Fruit fly (Drosophila melanogaster) whole organism, embryonic: ENCODE results near the gene CG18581.
A peak's percentile ranks its signal among the peaks of the same experiment; 100 is the strongest.

Experiments used
- Abd-B ChIP-seq: fragments of 200-800 bp; sonication (Bioruptor generic); optimal IDR thresholded peaks from 2 replicates; lab custom pipeline; 2018; ENCODE audit warnings: missing biosample characterization, mild to moderate bottlenecking, missing genetic modification characterization, moderate library complexity
- B-H1 ChIP-seq: fragments of 200-800 bp; sonication (Bioruptor generic); IDR thresholded peaks from 3 replicates; pipeline ENCODE4 v1.3.6; 2022; ENCODE audit warnings: missing biosample characterization, missing genetic modification characterization
- Blimp-1 ChIP-seq: fragments of 200-800 bp; sonication (Bioruptor generic); optimal IDR thresholded peaks from 3 replicates; lab custom pipeline; 2018; ENCODE audit warnings: missing biosample characterization, missing genetic modification characterization, mild to moderate bottlenecking, moderate library complexity, missing genetic modification reagents
- CG12942 ChIP-seq: fragments of 200-800 bp; sonication (Bioruptor generic); optimal IDR thresholded peaks from 3 replicates; lab custom pipeline; 2016; ENCODE audit warnings: missing biosample characterization, missing genetic modification characterization
- CG14014 ChIP-seq: fragments of 200-800 bp; sonication (Bioruptor generic); IDR thresholded peaks from 2 replicates; pipeline ENCODE4 v1.3.6; 2022; ENCODE audit warnings: missing biosample characterization, missing genetic modification characterization
- CG14050 ChIP-seq: fragments of 200-800 bp; sonication (Bioruptor generic); IDR thresholded peaks from 3 replicates; pipeline ENCODE4 v1.3.6; 2022; ENCODE audit warnings: missing biosample characterization, missing genetic modification characterization
- CG1647 ChIP-seq: fragments of 200-800 bp; sonication (Bioruptor generic); optimal IDR thresholded peaks from 3 replicates; lab custom pipeline; 2016; ENCODE audit warnings: missing biosample characterization, missing genetic modification characterization
- CG17186 ChIP-seq: fragments of 200-800 bp; sonication (Bioruptor generic); optimal IDR thresholded peaks from 3 replicates; lab custom pipeline; 2017; ENCODE audit warnings: missing biosample characterization, missing genetic modification reagents, missing genetic modification characterization
- CG17361 ChIP-seq: fragments of 200-800 bp; sonication (Bioruptor generic); IDR thresholded peaks from 3 replicates; pipeline ENCODE4 v1.3.6; 2022; ENCODE audit warnings: missing biosample characterization, missing genetic modification characterization
- CG2712 ChIP-seq: fragments of 200-800 bp; optimal IDR thresholded peaks from 3 replicates; lab custom pipeline; 2019; ENCODE audit warnings: missing biosample characterization, mild to moderate bottlenecking, missing genetic modification characterization, moderate library complexity
- CG4360 ChIP-seq: fragments of 200-800 bp; sonication (Bioruptor generic); IDR thresholded peaks from 2 replicates; pipeline ENCODE4 v1.3.6; 2022; ENCODE audit warnings: missing biosample characterization, missing genetic modification characterization
- CG5180 ChIP-seq: fragments of 200-800 bp; sonication (Bioruptor generic); optimal IDR thresholded peaks from 3 replicates; lab custom pipeline; 2017; ENCODE audit warnings: missing biosample characterization, missing genetic modification characterization, mild to moderate bottlenecking, moderate library complexity, missing genetic modification reagents
- CG6272 ChIP-seq: fragments of 200-800 bp; sonication (Bioruptor generic); IDR thresholded peaks from 2 replicates; pipeline ENCODE4 v1.3.6; 2022; ENCODE audit warnings: missing biosample characterization, missing genetic modification characterization
- CG9797 ChIP-seq: fragments of 200-800 bp; sonication (Bioruptor generic); optimal IDR thresholded peaks from 3 replicates; lab custom pipeline; 2018; ENCODE audit warnings: missing biosample characterization, mild to moderate bottlenecking, missing genetic modification characterization
- Camta ChIP-seq: fragments of 200-800 bp; sonication (Bioruptor generic); optimal IDR thresholded peaks from 2 replicates; lab custom pipeline; 2016; ENCODE audit warnings: missing biosample characterization, missing genetic modification characterization
- Dip3 ChIP-seq: fragments of 200-800 bp; sonication (Bioruptor generic); optimal IDR thresholded peaks from 3 replicates; lab custom pipeline; 2016; ENCODE audit warnings: missing biosample characterization, missing genetic modification characterization
- Drgx ChIP-seq: fragments of 200-800 bp; sonication (Bioruptor generic); IDR thresholded peaks from 2 replicates; pipeline ENCODE4 v1.3.6; 2022; ENCODE audit warnings: missing biosample characterization, missing genetic modification characterization
- Fer1 ChIP-seq: fragments of 200-800 bp; sonication (Bioruptor generic); optimal IDR thresholded peaks from 2 replicates; lab custom pipeline; 2017; ENCODE audit warnings: missing biosample characterization, mild to moderate bottlenecking, missing genetic modification characterization
- Lim3 ChIP-seq: fragments of 200-800 bp; sonication (Bioruptor generic); IDR thresholded peaks from 2 replicates; pipeline ENCODE4 v1.3.6; 2022; ENCODE audit warnings: missing biosample characterization, missing genetic modification characterization
- Nf-YB ChIP-seq: fragments of 200-800 bp; sonication (Bioruptor generic); optimal IDR thresholded peaks from 3 replicates; lab custom pipeline; 2019; ENCODE audit warnings: missing biosample characterization, mild to moderate bottlenecking, missing genetic modification characterization, moderate library complexity
- PHDP ChIP-seq: fragments of 200-800 bp; sonication (Bioruptor generic); optimal IDR thresholded peaks from 3 replicates; lab custom pipeline; 2018; ENCODE audit warnings: missing biosample characterization, mild to moderate bottlenecking, missing genetic modification characterization, moderate library complexity
- Pdp1 ChIP-seq, 2 experiments: fragments of 200-800 bp; sonication (Bioruptor generic); optimal IDR thresholded peaks; 3 replicates each; lab custom pipeline; 2016; ENCODE audit warnings: missing biosample characterization in 2 of 2, missing genetic modification characterization in 2 of 2, mild to moderate bottlenecking in 1 of 2, moderate library complexity in 1 of 2
- Xbp1 ChIP-seq: fragments of 200-800 bp; sonication (Bioruptor generic); optimal IDR thresholded peaks from 3 replicates; lab custom pipeline; 2016; ENCODE audit warnings: missing biosample characterization, mild to moderate bottlenecking, missing genetic modification characterization
- Xrp1 ChIP-seq: fragments of 200-800 bp; sonication (Bioruptor generic); IDR thresholded peaks from 2 replicates; pipeline ENCODE4 v1.3.6; 2022; ENCODE audit warnings: missing biosample characterization, missing genetic modification characterization
- ara ChIP-seq: fragments of 200-800 bp; sonication (Bioruptor generic); IDR thresholded peaks from 2 replicates; pipeline ENCODE4 v1.3.6; 2022; ENCODE audit warnings: missing biosample characterization, missing genetic modification characterization
- bcd ChIP-seq: fragments of 200-800 bp; sonication (Bioruptor generic); optimal IDR thresholded peaks from 2 replicates; lab custom pipeline; 2017; ENCODE audit warnings: missing biosample characterization, mild to moderate bottlenecking, missing genetic modification characterization
- bsh ChIP-seq, 2 experiments: fragments of 200-800 bp; sonication (Bioruptor generic); optimal IDR thresholded peaks; 2 replicates each; lab custom pipeline; 2017 to 2018; ENCODE audit warnings: mild to moderate bottlenecking in 2 of 2, missing biosample characterization in 2 of 2, missing genetic modification characterization in 2 of 2, moderate library complexity in 1 of 2
- crp ChIP-seq, 2 experiments: fragments of 200-800 bp; sonication (Bioruptor generic); optimal IDR thresholded peaks; 2 replicates in 1 of 2; 3 replicates in 1 of 2; lab custom pipeline; 2017; ENCODE audit warnings: missing biosample characterization in 2 of 2, missing genetic modification characterization in 2 of 2, mild to moderate bottlenecking in 1 of 2, moderate library complexity in 1 of 2
- emc ChIP-seq: fragments of 200-800 bp; sonication (Bioruptor generic); optimal IDR thresholded peaks from 2 replicates; lab custom pipeline; 2016; ENCODE audit warnings: missing biosample characterization, missing genetic modification characterization
- ewg ChIP-seq: fragments of 200-800 bp; sonication (Bioruptor generic); optimal IDR thresholded peaks from 3 replicates; lab custom pipeline; 2017; ENCODE audit warnings: mild to moderate bottlenecking, missing biosample characterization, missing genetic modification reagents, missing genetic modification characterization
- fru ChIP-seq: fragments of >200 bp; optimal IDR thresholded peaks from 2 replicates; lab custom pipeline; 2017
- gem ChIP-seq: fragments of 200-800 bp; sonication (Bioruptor generic); optimal IDR thresholded peaks from 2 replicates; lab custom pipeline; 2019; ENCODE audit warnings: missing biosample characterization, mild to moderate bottlenecking, missing genetic modification characterization, moderate library complexity
- jigr1 ChIP-seq: fragments of 200-800 bp; sonication (Bioruptor generic); IDR thresholded peaks from 3 replicates; pipeline ENCODE4 v1.3.6; 2022; ENCODE audit warnings: missing biosample characterization, missing genetic modification characterization
- lmd ChIP-seq: fragments of 200-800 bp; sonication (Bioruptor generic); IDR thresholded peaks from 2 replicates; pipeline ENCODE4 v1.3.6; 2022; ENCODE audit warnings: missing biosample characterization, missing genetic modification characterization
- nmo ChIP-seq: fragments of 200-800 bp; sonication (Bioruptor generic); optimal IDR thresholded peaks from 2 replicates; lab custom pipeline; 2018; ENCODE audit warnings: missing biosample characterization, mild to moderate bottlenecking, missing genetic modification characterization, moderate library complexity
- oc ChIP-seq: fragments of 200-800 bp; sonication (Bioruptor generic); optimal IDR thresholded peaks from 2 replicates; lab custom pipeline; 2018; ENCODE audit warnings: missing biosample characterization, mild to moderate bottlenecking, missing genetic modification characterization, moderate library complexity
- run ChIP-seq: fragments of 200-800 bp; sonication (Bioruptor generic); optimal IDR thresholded peaks from 3 replicates; lab custom pipeline; 2018; ENCODE audit warnings: missing biosample characterization, mild to moderate bottlenecking, missing genetic modification characterization
- sens ChIP-seq: fragments of 200-800 bp; sonication (Bioruptor generic); peaks from one replicate; lab custom pipeline; 2016; ENCODE audit warnings: missing biosample characterization, missing genetic modification characterization
- usp ChIP-seq: fragments of >200 bp; optimal IDR thresholded peaks from 2 replicates; lab custom pipeline; 2017; ENCODE audit warnings: missing biosample characterization, missing genetic modification characterization
- z ChIP-seq: fragments of 200-800 bp; sonication (Bioruptor generic); IDR thresholded peaks from 3 replicates; pipeline ENCODE4 v1.3.6; 2022; ENCODE audit warnings: missing biosample characterization, missing genetic modification characterization
- zfh1 ChIP-seq: fragments of 200-800 bp; sonication (Bioruptor generic); IDR thresholded peaks from 3 replicates; pipeline ENCODE4 v1.3.6; 2022; ENCODE audit warnings: missing biosample characterization, missing genetic modification characterization

Gene CG18581

dm6 chr3L:15006825-15007224 lies 43.2 kb downstream of the CG18581 start (continued):
- TF ChIP-seq sens: peak; percentile 30
- TF ChIP-seq Fer1 (GFP tag; lab: Kevin White, UChicago): no peak
- TF ChIP-seq B-H1 (GFP tag; lab: Robert Waterston, UW): no peak
- no peak for TF ChIP-seq usp
- peak; percentile 19 for TF ChIP-seq CG2712 (tag; lab: Kevin White, UChicago)
- no peak for TF ChIP-seq run (tag; lab: Kevin White, UChicago)
- TF ChIP-seq lmd: 0 out of 2 replicates have a peak, but pooled peaks have one; percentile 17
- TF ChIP-seq fru (lab: Kevin White, UChicago): no peak
- TF ChIP-seq emc (GFP tag; lab: Kevin White, UChicago): no peak
- no peak for TF ChIP-seq CG9797 (GFP tag; lab: Kevin White, UChicago)
- 0 out of 3 replicates have a peak, but pooled peaks have one; percentile 30 for TF ChIP-seq z (GFP tag; lab: Robert Waterston, UW)
- TF ChIP-seq CG12942 (GFP tag; lab: Kevin White, UChicago): no peak
- TF ChIP-seq nmo: peak; percentile 2
- TF ChIP-seq gem (tag; lab: Kevin White, UChicago): peak; percentile 65
- no peak for TF ChIP-seq CG4360 (GFP tag; lab: Robert Waterston, UW)
- no peak for TF ChIP-seq Dip3 (GFP tag; lab: Kevin White, UChicago)
- TF ChIP-seq Pdp1 (GFP tag; optimal IDR thresholded peaks at IDR 0.05; lab: Kevin White, UChicago): peak in 1 of 2 experiments; percentile 11
- no peak for TF ChIP-seq Xbp1 (GFP tag; lab: Kevin White, UChicago)
- no peak for TF ChIP-seq Camta (GFP tag; lab: Kevin White, UChicago)
- no peak for TF ChIP-seq CG14014 (GFP tag; lab: Robert Waterston, UW)
- peak; percentile 42 for TF ChIP-seq Blimp-1 (GFP tag; lab: Kevin White, UChicago)
- TF ChIP-seq crp (GFP tag; optimal IDR thresholded peaks at IDR 0.05; lab: Kevin White, UChicago): no peak
- TF ChIP-seq Lim3 (GFP tag; lab: Robert Waterston, UW): no peak
- TF ChIP-seq, all 482 proteins: peak for 37

DNA sequence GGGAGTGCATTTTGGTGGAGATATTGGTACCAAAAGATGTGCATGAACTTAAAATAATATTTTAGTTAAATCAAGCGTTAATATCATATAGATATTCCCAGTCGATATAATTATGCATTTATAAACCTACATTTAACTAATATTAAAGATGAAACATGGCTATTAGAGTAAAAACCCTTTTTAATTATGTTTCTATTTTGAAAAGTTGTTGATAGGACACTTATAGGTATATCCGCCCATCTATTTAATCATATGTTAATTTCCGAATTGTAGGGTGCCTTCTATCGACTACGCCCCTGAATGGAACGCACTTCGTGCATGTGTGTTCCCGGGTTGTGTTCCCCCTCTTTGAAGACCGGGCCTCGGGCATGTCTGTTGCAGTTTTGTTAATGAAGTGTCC lies 44.2 kb downstream of the CG18581 start:
- TF ChIP-seq bsh (GFP tag; optimal IDR thresholded peaks at IDR 0.05; lab: Kevin White, UChicago): peak in 1 of 2 experiments; percentile 42
- no peak for TF ChIP-seq PHDP
- 0 out of 3 replicates have a peak, but pooled peaks have one; percentile 29 for TF ChIP-seq CG17361 (GFP tag; lab: Robert Waterston, UW)
- TF ChIP-seq oc: no peak
- peak; percentile 31 for TF ChIP-seq sens

DNA sequence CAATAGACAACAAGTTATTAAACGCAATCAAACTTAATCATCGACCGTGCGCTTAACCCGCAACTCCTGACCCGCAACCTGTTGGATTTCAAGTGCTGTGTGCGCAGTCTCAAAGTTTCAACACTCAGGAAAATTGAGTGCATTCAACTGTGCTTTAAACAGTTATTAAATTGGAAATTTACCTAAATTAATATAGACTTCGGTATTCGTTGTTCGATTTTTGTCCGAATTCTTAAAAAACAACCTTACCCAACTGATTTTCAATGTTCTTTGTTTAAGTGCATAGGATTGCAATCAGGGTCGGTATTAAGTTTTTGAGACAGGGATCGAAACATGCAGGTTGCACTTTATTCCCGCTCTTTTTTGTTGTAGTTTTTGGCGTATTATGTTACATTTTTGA lies 44.9 kb downstream of the CG18581 start:
- no peak for TF ChIP-seq ara
- TF ChIP-seq CG14050 (GFP tag; lab: Robert Waterston, UW): no peak
- no peak for TF ChIP-seq CG17186 (GFP tag; lab: Kevin White, UChicago)
- TF ChIP-seq Abd-B (GFP tag; lab: Kevin White, UChicago): no peak
- no peak for TF ChIP-seq CG5180
- TF ChIP-seq bcd (GFP tag; lab: Kevin White, UChicago): no peak
- TF ChIP-seq Lim3 (GFP tag; lab: Robert Waterston, UW): no peak
- TF ChIP-seq Pdp1 (GFP tag; optimal IDR thresholded peaks at IDR 0.05; lab: Kevin White, UChicago): no peak
- TF ChIP-seq CG6272: no peak
- TF ChIP-seq CG1647 (GFP tag; lab: Kevin White, UChicago): no peak
- peak; percentile 17 for TF ChIP-seq ewg (GFP tag; lab: Kevin White, UChicago)
- no peak for TF ChIP-seq jigr1
- peak; percentile 30; the same call in 1 of the 2 replicates for TF ChIP-seq Xrp1
- 0 out of 3 replicates have a peak, but pooled peaks have one; percentile 12 for TF ChIP-seq zfh1 (GFP tag; lab: Robert Waterston, UW)
- TF ChIP-seq Nf-YB (GFP tag; lab: Kevin White, UChicago): no peak
- TF ChIP-seq Drgx (GFP tag; lab: Robert Waterston, UW): peak; percentile 78
- TF ChIP-seq, all 482 proteins: peak for 4
